Worm (Caenorhabditis elegans) whole organism, L3 larva: ENCODE data around the gene ZK470.1.

ENCODE experiments used
- ama-1 ChIP-seq: fragments of 150-350 bp; optimal IDR thresholded peaks from 2 replicates; lab custom pipeline; 2018
- ceh-16 ChIP-seq: sonication (generic microtip); optimal IDR thresholded peaks from 2 replicates; lab custom pipeline; 2017; ENCODE audit warnings: missing biosample characterization, missing genetic modification characterization
- egl-27 ChIP-seq: sonication (generic microtip); optimal IDR thresholded peaks from 4 replicates; lab custom pipeline; 2017; ENCODE audit warnings: missing biosample characterization, missing genetic modification reagents, missing genetic modification characterization
- egl-5 ChIP-seq: fragments of 150-350 bp; optimal IDR thresholded peaks from 2 replicates; lab custom pipeline; 2017; ENCODE audit warnings: missing biosample characterization, missing genetic modification reagents, missing genetic modification characterization, inconsistent platforms
- elt-2 ChIP-seq: sonication (generic microtip); optimal IDR thresholded peaks from 2 replicates; lab custom pipeline; 2016; ENCODE audit warnings: missing genetic modification reagents, mild to moderate bottlenecking, missing genetic modification characterization, missing compliant biosample characterization
- elt-3 ChIP-seq, 3 experiments: fragments of 150-350 bp in 1 of 3; sonication (generic microtip) in 2 of 3; optimal IDR thresholded peaks; 2 replicates in 2 of 3; 4 replicates in 1 of 3; lab custom pipeline; 2014 to 2017; ENCODE audit warnings: missing biosample characterization in 3 of 3, missing genetic modification characterization in 3 of 3
- eor-1 ChIP-seq, 2 experiments: fragments of 150-350 bp; optimal IDR thresholded peaks; 2 replicates each; lab custom pipeline; 2014 to 2018; ENCODE audit warnings: missing biosample characterization in 2 of 2, missing genetic modification characterization in 2 of 2
- fkh-10 ChIP-seq: sonication (generic microtip); optimal IDR thresholded peaks from 2 replicates; lab custom pipeline; 2017; ENCODE audit warnings: missing biosample characterization, missing genetic modification reagents, missing genetic modification characterization
- fkh-2 ChIP-seq: fragments of 150-350 bp; optimal IDR thresholded peaks from 2 replicates; lab custom pipeline; 2014; ENCODE audit warnings: missing biosample characterization, missing genetic modification reagents, missing genetic modification characterization
- jun-1 ChIP-seq: fragments of 150-350 bp; optimal IDR thresholded peaks from 2 replicates; lab custom pipeline; 2014; ENCODE audit warnings: missing biosample characterization, missing genetic modification reagents, missing genetic modification characterization
- lsy-12 ChIP-seq: sonication (generic microtip); optimal IDR thresholded peaks from 2 replicates; lab custom pipeline; 2016; ENCODE audit warnings: mild to moderate bottlenecking, missing genetic modification characterization, missing compliant biosample characterization
- mdl-1 ChIP-seq: fragments of 150-350 bp; optimal IDR thresholded peaks from 2 replicates; lab custom pipeline; 2014; ENCODE audit warnings: missing biosample characterization, missing genetic modification characterization
- mml-1 ChIP-seq: fragments of 150-350 bp; sonication (generic microtip); optimal IDR thresholded peaks from 3 replicates; lab custom pipeline; 2014; ENCODE audit warnings: missing biosample characterization, missing genetic modification characterization
- nfya-1 ChIP-seq: sonication (generic microtip); optimal IDR thresholded peaks from 2 replicates; lab custom pipeline; 2017; ENCODE audit warnings: missing genetic modification characterization, mild to moderate bottlenecking, missing compliant biosample characterization, antibody characterized with exemption, moderate library complexity; ENCODE audit not compliant: insufficient read depth
- nhr-11 ChIP-seq: fragments of 150-350 bp; optimal IDR thresholded peaks from 2 replicates; lab custom pipeline; 2014; ENCODE audit warnings: missing biosample characterization, missing genetic modification characterization
- nhr-12 ChIP-seq: fragments of 150-350 bp; optimal IDR thresholded peaks from 2 replicates; lab custom pipeline; 2014; ENCODE audit warnings: missing biosample characterization, missing genetic modification characterization
- nhr-23 ChIP-seq: fragments of 150-350 bp; optimal IDR thresholded peaks from 2 replicates; lab custom pipeline; 2014; ENCODE audit warnings: missing biosample characterization, missing genetic modification reagents, missing genetic modification characterization
- nhr-237 ChIP-seq: fragments of 150-350 bp; optimal IDR thresholded peaks from 2 replicates; lab custom pipeline; 2014; ENCODE audit warnings: missing biosample characterization, missing genetic modification characterization
- nhr-25 ChIP-seq: sonication (generic microtip); optimal IDR thresholded peaks from 2 replicates; lab custom pipeline; 2017; ENCODE audit warnings: missing biosample characterization, missing genetic modification characterization
- nhr-28 ChIP-seq: fragments of 150-350 bp; optimal IDR thresholded peaks from 2 replicates; lab custom pipeline; 2014; ENCODE audit warnings: missing biosample characterization, missing genetic modification characterization
- nhr-43 ChIP-seq: sonication (generic microtip); optimal IDR thresholded peaks from 2 replicates; lab custom pipeline; 2016; ENCODE audit warnings: mild to moderate bottlenecking, missing genetic modification characterization, missing compliant biosample characterization; ENCODE audit not compliant: poor library complexity, severe bottlenecking
- nhr-67 ChIP-seq: fragments of 150-350 bp; optimal IDR thresholded peaks from 2 replicates; lab custom pipeline; 2014; ENCODE audit warnings: missing biosample characterization, missing genetic modification characterization
- nhr-76 ChIP-seq: fragments of 150-350 bp; sonication (generic microtip); optimal IDR thresholded peaks from 5 replicates; lab custom pipeline; 2014; ENCODE audit warnings: missing biosample characterization, missing genetic modification characterization
- pha-4 ChIP-seq: fragments of 150-350 bp; optimal IDR thresholded peaks from 2 replicates; lab custom pipeline; 2014; ENCODE audit warnings: missing biosample characterization, missing genetic modification reagents, missing genetic modification characterization
- pqm-1 ChIP-seq: fragments of 150-350 bp; optimal IDR thresholded peaks from 2 replicates; lab custom pipeline; 2017; ENCODE audit warnings: missing biosample characterization, missing genetic modification characterization, inconsistent platforms
- sea-2 ChIP-seq: fragments of 150-350 bp; sonication (generic microtip); optimal IDR thresholded peaks from 4 replicates; lab custom pipeline; 2014; ENCODE audit warnings: missing biosample characterization, missing genetic modification reagents, missing genetic modification characterization
- skn-1 ChIP-seq: fragments of 150-350 bp; optimal IDR thresholded peaks from 2 replicates; lab custom pipeline; 2014; ENCODE audit warnings: missing biosample characterization, missing genetic modification characterization
- snpc-4 ChIP-seq: fragments of 150-350 bp; optimal IDR thresholded peaks from 2 replicates; lab custom pipeline; 2014; ENCODE audit warnings: missing biosample characterization, missing genetic modification characterization
- tbx-2 ChIP-seq: sonication (generic microtip); optimal IDR thresholded peaks from 2 replicates; lab custom pipeline; 2016; ENCODE audit warnings: mild to moderate bottlenecking, missing genetic modification characterization, missing compliant biosample characterization
- unc-39 ChIP-seq: sonication (generic microtip); optimal IDR thresholded peaks from 4 replicates; lab custom pipeline; 2017; ENCODE audit warnings: missing biosample characterization, missing genetic modification characterization
- ztf-4 ChIP-seq: fragments of 150-350 bp; optimal IDR thresholded peaks from 2 replicates; lab custom pipeline; 2014; ENCODE audit warnings: missing biosample characterization, missing genetic modification characterization

Gene ZK470.1

DNA sequence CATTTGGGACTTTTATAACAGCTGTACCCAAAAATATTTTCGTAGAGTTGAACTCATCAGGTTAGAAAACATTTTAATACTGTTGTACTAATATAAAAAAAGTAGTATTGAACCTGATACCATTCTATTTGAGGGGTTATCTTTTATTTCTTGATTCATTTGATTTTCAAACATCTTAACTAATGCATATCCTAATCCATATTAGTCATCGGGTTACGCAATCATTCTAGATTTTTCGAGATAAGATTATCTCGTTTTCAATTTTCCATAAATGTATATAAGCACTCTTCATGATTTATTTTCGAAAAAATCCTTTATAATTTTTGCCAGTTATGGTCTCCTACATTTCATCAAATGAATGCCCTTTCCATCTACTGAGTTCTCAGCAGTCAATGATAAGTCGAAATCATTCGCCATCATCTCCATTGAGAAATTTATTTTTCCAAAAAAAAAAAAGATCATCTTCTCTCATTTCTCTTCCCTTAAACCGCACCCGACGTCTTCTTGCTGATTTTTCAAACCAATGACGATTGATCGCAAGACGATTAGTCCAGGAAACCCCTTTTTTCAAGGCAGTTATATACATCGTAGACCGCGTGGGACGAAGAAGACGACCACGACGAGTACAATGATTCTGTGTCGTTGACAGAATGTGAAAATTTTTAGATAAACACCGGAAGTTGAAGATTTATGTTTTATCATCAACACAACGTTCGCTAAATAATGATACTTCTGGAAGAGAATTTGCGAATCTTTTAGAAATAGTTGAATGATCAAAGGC lies 24.9 kb upstream of the ZK470.1 start:
- TF ChIP-seq nhr-25 (tag; lab: Kevin White, UChicago) (peak; percentile 46), ama-1 (peak; percentile 54), ceh-16 (no peak), nhr-43 (tag; lab: Kevin White, UChicago) (peak; percentile 68), egl-5 (tag; lab: Kevin White, UChicago) (no peak), snpc-4 (peak; percentile 0), nhr-23 (peak; percentile 50), nhr-12 (tag; lab: Kevin White, UChicago) (no peak)

ce11 chrX:4139593-4140565 lies 23.6 kb upstream of the ZK470.1 start, which contains the start of gene ZK470.4:
Gene ZK470.4 (minus strand): TSS chrX:4139767.
- TF ChIP-seq elt-3 (tag; optimal IDR thresholded peaks at IDR 0.05; lab: Kevin White, UChicago) (peak in 1 of 3 experiments; percentile 11), eor-1 (tag; optimal IDR thresholded peaks at IDR 0.05; lab: Kevin White, UChicago) (no peak), pha-4 (peak; percentile 58), egl-5 (tag; lab: Kevin White, UChicago) (no peak), nfya-1 (tag; lab: Kevin White, UChicago) (peak; percentile 45), elt-2 (tag; lab: Kevin White, UChicago) (peak; percentile 33), nhr-11 (tag; lab: Kevin White, UChicago) (peak; percentile 43), ztf-4 (tag; lab: Kevin White, UChicago) (peak; percentile 73), ama-1 (peak; percentile 65)

ce11 chrX:4140755-4141417 lies 22.6 kb upstream of the ZK470.1 start:
- TF ChIP-seq jun-1 (peak; percentile 35), sea-2 (GFP tag; lab: Kevin White, UChicago) (no peak), fkh-2 (no peak), skn-1 (no peak), elt-3 (tag; optimal IDR thresholded peaks at IDR 0.05; lab: Kevin White, UChicago) (peak in 1 of 3 experiments; percentile 68), mdl-1 (peak; percentile 40), egl-5 (tag; lab: Kevin White, UChicago) (peak; percentile 79), nhr-237 (no peak), mml-1 (tag; lab: Kevin White, UChicago) (no peak), nfya-1 (tag; lab: Kevin White, UChicago) (peak; percentile 23), unc-39 (tag; lab: Kevin White, UChicago) (no peak), nhr-11 (tag; lab: Kevin White, UChicago) (no peak), elt-2 (tag; lab: Kevin White, UChicago) (peak; percentile 23), pha-4 (no peak), nhr-28 (tag; lab: Kevin White, UChicago) (no peak), nhr-25 (tag; lab: Kevin White, UChicago) (peak; percentile 33), nhr-67 (tag; lab: Kevin White, UChicago) (no peak), ama-1 (peak; percentile 61), nhr-23 (peak; percentile 33), nhr-76 (tag; lab: Kevin White, UChicago) (no peak), egl-27 (tag; lab: Kevin White, UChicago) (no peak)

DNA sequence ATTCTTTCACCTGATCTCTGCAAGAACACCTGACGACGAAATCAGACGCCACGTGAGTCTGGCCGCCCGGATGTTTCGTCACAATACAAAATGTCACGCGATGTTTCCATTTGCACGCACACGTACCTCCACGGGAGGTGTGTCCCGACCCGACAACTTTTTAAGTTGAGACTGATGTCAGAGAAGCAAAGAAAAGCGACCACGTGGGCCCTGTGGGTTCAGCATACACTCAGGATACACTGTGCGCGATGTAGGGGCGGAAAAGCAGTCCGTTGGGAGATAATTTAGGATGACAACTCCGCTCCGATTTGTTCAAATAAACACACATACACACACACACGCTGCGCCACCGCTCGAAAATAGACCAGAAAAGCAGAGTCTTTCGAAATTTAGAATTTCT lies 21.3 kb upstream of the ZK470.1 start:
- TF ChIP-seq fkh-2: no peak
- peak; percentile 71 for TF ChIP-seq nfya-1 (tag; lab: Kevin White, UChicago)
- TF ChIP-seq pha-4: peak; percentile 87
- peak; percentile 85 for TF ChIP-seq nhr-25 (tag; lab: Kevin White, UChicago)
- TF ChIP-seq nhr-23: peak; percentile 46
- TF ChIP-seq eor-1 (tag; optimal IDR thresholded peaks at IDR 0.05; lab: Kevin White, UChicago): peak in 1 of 2 experiments; percentile 44
- TF ChIP-seq ama-1: peak; percentile 35
- peak; percentile 44 for TF ChIP-seq tbx-2 (tag; lab: Kevin White, UChicago)
- TF ChIP-seq mdl-1: peak; percentile 88
- TF ChIP-seq nhr-43 (tag; lab: Kevin White, UChicago): peak; percentile 97
- no peak for TF ChIP-seq egl-27 (tag; lab: Kevin White, UChicago)
- no peak for TF ChIP-seq nhr-11 (tag; lab: Kevin White, UChicago)
- peak; percentile 19 for TF ChIP-seq mml-1 (tag; lab: Kevin White, UChicago)
- TF ChIP-seq pqm-1 (tag; lab: Kevin White, UChicago): peak; percentile 23
- TF ChIP-seq ztf-4 (tag; lab: Kevin White, UChicago): peak; percentile 45
- TF ChIP-seq lsy-12 (tag; lab: Kevin White, UChicago): peak; percentile 82
- TF ChIP-seq elt-2 (tag; lab: Kevin White, UChicago): peak; percentile 55
- TF ChIP-seq fkh-10 (GFP tag; lab: Kevin White, UChicago): no peak
